ENCODE assay signal across 3 fruit fly cellular contexts in genomic region chrX:4664107-4664506, dm6.
TF ChIP-seq lines count a peak whose summit lies in the region.

No protein-coding gene starts in this region.

- no peak for TF ChIP-seq CTCF in whole organism, embryonic (GFP tag; optimal IDR thresholded peaks at IDR 0.05; lab: Kevin White, UChicago)

TF ChIP-seq in whole organism, embryonic, 481 proteins besides CTCF, POLR2A, EP300 and RAD21:
- TF ChIP-seq sqz (GFP tag; optimal IDR thresholded peaks at IDR 0.05; lab: Kevin White, UChicago) (peak; percentile 47), CG7987 (GFP tag; optimal IDR thresholded peaks at IDR 0.05; lab: Kevin White, UChicago) (no peak), nom (GFP tag; optimal IDR thresholded peaks at IDR 0.05; lab: Kevin White, UChicago) (peak; percentile 69)

TF ChIP-seq in whole organism, prepupa, 60 proteins besides CTCF, POLR2A, EP300 and RAD21:
- TF ChIP-seq CG7368 (GFP tag; optimal IDR thresholded peaks at IDR 0.05; lab: Kevin White, UChicago) (no peak), Eip78C (GFP tag; lab: Kevin White, UChicago) (peak; percentile 45), CG6808 (GFP tag; optimal IDR thresholded peaks at IDR 0.05; lab: Kevin White, UChicago) (peak; percentile 44), vri (GFP tag; optimal IDR thresholded peaks at IDR 0.05; lab: Kevin White, UChicago) (no peak), ss (GFP tag; optimal IDR thresholded peaks at IDR 0.05; lab: Kevin White, UChicago) (peak; percentile 55 to 65), svp (GFP tag; lab: Kevin White, UChicago) (peak; percentile 28), Eip93F (GFP tag; optimal IDR thresholded peaks at IDR 0.05; lab: Kevin White, UChicago) (no peak), lz (GFP tag; optimal IDR thresholded peaks at IDR 0.05; lab: Kevin White, UChicago) (no peak), spab (GFP tag; optimal IDR thresholded peaks at IDR 0.05; lab: Kevin White, UChicago) (no peak), Smox (GFP tag; optimal IDR thresholded peaks at IDR 0.05; lab: Kevin White, UChicago) (no peak), topi (GFP tag; optimal IDR thresholded peaks at IDR 0.05; lab: Kevin White, UChicago) (no peak), CG8632 (GFP tag; optimal IDR thresholded peaks at IDR 0.05; lab: Kevin White, UChicago) (no peak), CG9139 (GFP tag; optimal IDR thresholded peaks at IDR 0.05; lab: Kevin White, UChicago) (peak; percentile 10), CG6163 (GFP tag; IDR thresholded peaks at IDR 0.05; lab: Robert Waterston, UW) (peak; percentile 13; the same call in 1 of the 3 replicates), CG4318 (GFP tag; optimal IDR thresholded peaks at IDR 0.05; lab: Kevin White, UChicago) (no peak), Ets96B (tag; optimal IDR thresholded peaks at IDR 0.05; lab: Kevin White, UChicago) (peak; percentile 7)

TF ChIP-seq in whole organism, pupa, 21 proteins besides CTCF, POLR2A, EP300 and RAD21:
- TF ChIP-seq Pif1B (GFP tag; optimal IDR thresholded peaks at IDR 0.05; lab: Kevin White, UChicago) (no peak), CG8159 (tag; optimal IDR thresholded peaks at IDR 0.05; lab: Kevin White, UChicago) (no peak), Pif1A (GFP tag; optimal IDR thresholded peaks at IDR 0.05; lab: Kevin White, UChicago) (peak; percentile 1), CG14655 (GFP tag; optimal IDR thresholded peaks at IDR 0.05; lab: Kevin White, UChicago) (no peak), EcR (GFP tag; optimal IDR thresholded peaks at IDR 0.05; lab: Kevin White, UChicago) (peak; percentile 43), fd96Ca (GFP tag; IDR thresholded peaks at IDR 0.05; lab: Robert Waterston, UW) (no peak), rn (GFP tag; IDR thresholded peaks at IDR 0.05; lab: Robert Waterston, UW) (no peak), CG10348 (GFP tag; IDR thresholded peaks at IDR 0.05; lab: Robert Waterston, UW) (no peak), Ets98B (GFP tag; IDR thresholded peaks at IDR 0.05; lab: Robert Waterston, UW) (no peak), CG15710 (tag; optimal IDR thresholded peaks at IDR 0.05; lab: Kevin White, UChicago) (peak; percentile 8), CG12605 (GFP tag; IDR thresholded peaks at IDR 0.05; lab: Robert Waterston, UW) (no peak), Snoo (tag; optimal IDR thresholded peaks at IDR 0.05; lab: Kevin White, UChicago) (no peak), gl (tag; optimal IDR thresholded peaks at IDR 0.05; lab: Kevin White, UChicago) (peak; percentile 5)
